Fruit fly (Drosophila melanogaster) whole organism, larva: ENCODE measurements around the gene Grip84.

ENCODE experiments used
- noc ChIP-seq: fragments of 200-800 bp; sonication (Bioruptor generic); optimal IDR thresholded peaks from 3 replicates; lab custom pipeline; 2019; ENCODE audit warnings: missing biosample characterization, mild to moderate bottlenecking, missing genetic modification characterization, moderate library complexity

The Grip84 gene

DNA sequence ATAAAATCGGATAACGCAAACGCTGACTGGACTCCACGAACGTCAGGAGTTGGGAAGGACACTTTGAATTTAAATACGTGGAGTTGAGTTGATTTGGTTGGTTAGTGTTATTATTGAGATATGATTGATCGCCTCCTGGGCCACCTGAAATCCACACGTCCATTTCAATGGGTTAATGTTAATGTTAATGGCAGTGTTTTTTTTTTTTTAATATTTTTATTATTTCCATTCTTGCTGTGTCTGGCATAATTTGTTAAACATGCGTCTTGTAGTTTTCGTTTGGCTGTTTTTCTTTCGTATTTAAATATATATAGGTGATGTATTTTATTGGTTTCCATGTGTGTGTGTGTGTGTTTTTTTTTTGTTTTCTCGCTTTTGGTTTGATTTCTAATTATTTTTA lies 33.9 kb downstream of the Grip84 start, which contains the start of gene CG12231:
CG12231 (minus strand) TSS at position 101 of the 400 bp plus-strand sequence.
- TF ChIP-seq noc = no peak

DNA sequence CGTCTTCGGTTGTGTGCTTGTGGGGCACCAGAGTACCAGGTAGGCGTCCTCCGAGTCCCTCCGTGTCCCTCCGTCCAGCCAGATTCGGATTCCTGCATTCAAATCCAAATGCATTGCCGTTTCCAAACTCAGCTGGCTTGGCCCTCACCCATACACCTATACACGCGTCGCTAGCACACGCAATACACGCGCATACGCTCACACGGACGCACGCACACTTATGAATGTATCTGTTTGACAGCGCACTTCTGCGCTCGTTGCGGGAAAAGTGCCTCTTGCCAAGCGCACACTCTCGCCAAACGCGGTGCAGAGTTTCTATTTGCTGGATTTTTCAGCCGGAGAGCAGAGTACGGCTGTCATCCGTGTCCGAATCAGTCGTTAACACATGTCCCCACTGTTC lies 43.0 kb downstream of the Grip84 start:
- TF ChIP-seq noc = no peak

DNA sequence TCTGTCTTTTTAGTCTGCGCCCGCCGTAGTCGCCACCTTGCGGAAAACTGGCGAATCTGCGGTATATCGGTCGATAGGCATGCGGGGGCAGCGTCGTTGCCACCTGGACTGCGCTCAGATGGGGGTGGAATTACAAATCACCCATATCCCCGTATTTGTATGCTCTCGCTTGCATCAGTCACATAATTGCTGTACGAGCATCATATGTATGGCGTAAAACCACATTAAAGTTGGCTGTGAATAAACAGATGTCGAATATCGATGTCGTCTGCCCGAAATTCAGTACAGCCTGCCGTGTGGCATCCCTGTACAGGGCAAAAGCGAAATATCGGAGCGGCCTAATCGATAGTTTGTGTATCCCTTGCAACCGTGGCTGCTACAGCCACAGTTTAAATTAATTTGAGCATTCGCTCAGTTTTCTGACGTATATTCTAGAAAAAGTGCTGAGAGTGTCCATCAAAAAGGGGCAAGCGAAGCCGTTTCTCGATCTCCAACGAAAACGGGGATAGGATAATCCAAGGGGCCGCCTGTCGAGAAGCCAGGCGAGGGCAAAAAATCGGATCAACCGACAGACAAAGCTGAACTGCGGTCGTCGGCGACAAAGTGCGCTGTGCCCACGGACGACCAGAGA lies 43.7 kb downstream of the Grip84 start, which contains the start of the genes Idh3a and CoRest:
Idh3a (minus strand) TSS at position 58 of the 631 bp plus-strand sequence.
CoRest (plus strand) TSS at position 177 of the 631 bp plus-strand sequence.
- no peak for TF ChIP-seq noc

DNA sequence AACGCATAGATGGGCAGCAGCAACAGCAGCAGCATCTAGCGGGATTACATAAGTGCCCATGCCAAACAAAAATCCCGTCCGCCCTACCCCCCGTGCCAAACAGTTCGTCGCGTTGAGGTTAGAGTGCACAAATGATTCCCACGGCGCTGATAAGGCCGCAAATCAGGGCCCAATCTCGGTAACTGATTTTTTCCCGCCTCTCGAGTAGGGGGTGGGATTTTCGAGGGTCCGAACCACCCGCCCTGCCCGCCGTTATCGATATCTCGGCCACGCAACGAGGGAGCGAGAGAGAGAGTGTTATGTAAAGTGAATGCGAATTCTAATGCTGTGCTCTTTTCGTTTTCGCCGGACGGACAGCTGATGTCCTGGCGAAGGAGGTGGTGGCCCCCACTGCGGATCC lies 44.7 kb downstream of the Grip84 start:
- no peak for TF ChIP-seq noc

DNA sequence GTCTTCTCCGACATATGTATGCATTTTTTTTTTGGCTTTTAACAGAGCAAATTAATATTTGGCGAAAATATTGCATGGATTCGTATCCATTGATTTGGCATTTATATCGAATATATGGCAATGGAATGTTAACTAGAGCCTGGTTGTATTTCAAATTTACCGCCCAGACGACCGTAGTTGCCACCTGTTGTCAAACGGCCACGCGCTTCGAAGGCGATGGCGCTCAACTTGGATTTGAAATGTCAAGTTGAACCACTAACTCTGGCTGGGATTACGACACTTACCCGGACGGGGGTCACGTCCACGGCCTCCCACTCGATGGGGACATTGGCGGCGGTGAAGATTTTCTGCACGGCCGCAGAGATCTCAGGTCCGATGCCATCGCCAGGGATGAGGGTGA lies 45.2 kb downstream of the Grip84 start:
- no peak for TF ChIP-seq noc

DNA sequence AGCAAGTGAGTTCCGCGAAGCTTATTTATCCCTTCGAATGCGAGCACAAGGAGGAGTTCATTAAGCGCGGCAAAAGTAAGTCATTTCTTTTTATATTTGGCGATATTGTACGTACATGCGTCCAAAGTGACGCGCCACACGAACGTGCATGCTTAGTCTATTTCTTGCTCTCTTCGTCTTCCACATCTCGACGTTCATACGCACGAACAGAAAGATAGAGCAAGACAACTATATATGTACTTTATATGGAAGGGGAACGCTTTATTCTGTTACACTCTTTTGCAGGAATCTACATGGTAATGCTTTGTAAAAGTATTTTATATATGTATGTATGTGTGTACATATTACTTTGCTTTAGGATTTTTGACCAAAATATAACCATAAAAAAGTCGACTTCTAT lies 55.4 kb downstream of the Grip84 start:
- TF ChIP-seq noc = no peak
